Worm (Caenorhabditis elegans) whole organism, L3 larva: ENCODE measurements around the gene srt-43.

Experiments
- R02D3.7 ChIP-seq: fragments of 150-350 bp; optimal IDR thresholded peaks from 2 replicates; lab custom pipeline; 2014; ENCODE audit warnings: missing biosample characterization, missing genetic modification characterization
- ZK546.5 ChIP-seq: sonication (generic microtip); optimal IDR thresholded peaks from 2 replicates; lab custom pipeline; 2017; ENCODE audit warnings: missing biosample characterization, missing genetic modification characterization
- aly-2 ChIP-seq: fragments of 150-350 bp; optimal IDR thresholded peaks from 2 replicates; lab custom pipeline; 2014; ENCODE audit warnings: missing biosample characterization, missing genetic modification characterization
- ama-1 ChIP-seq: fragments of 150-350 bp; optimal IDR thresholded peaks from 2 replicates; lab custom pipeline; 2018
- ceh-28 ChIP-seq: fragments of 150-350 bp; optimal IDR thresholded peaks from 2 replicates; lab custom pipeline; 2014; ENCODE audit warnings: missing biosample characterization, missing genetic modification reagents, missing genetic modification characterization
- ceh-82 ChIP-seq: fragments of 150-350 bp; optimal IDR thresholded peaks from 2 replicates; lab custom pipeline; 2014; ENCODE audit warnings: missing biosample characterization, missing genetic modification characterization
- elt-1 ChIP-seq: fragments of 150-350 bp; optimal IDR thresholded peaks from 2 replicates; lab custom pipeline; 2014; ENCODE audit warnings: missing biosample characterization, missing genetic modification characterization
- elt-2 ChIP-seq: sonication (generic microtip); optimal IDR thresholded peaks from 2 replicates; lab custom pipeline; 2016; ENCODE audit warnings: missing genetic modification reagents, mild to moderate bottlenecking, missing genetic modification characterization, missing compliant biosample characterization
- elt-3 ChIP-seq, 3 experiments: fragments of 150-350 bp in 1 of 3; sonication (generic microtip) in 2 of 3; optimal IDR thresholded peaks; 2 replicates in 2 of 3; 4 replicates in 1 of 3; lab custom pipeline; 2014 to 2017; ENCODE audit warnings: missing biosample characterization in 3 of 3, missing genetic modification characterization in 3 of 3
- eor-1 ChIP-seq, 2 experiments: fragments of 150-350 bp; optimal IDR thresholded peaks; 2 replicates each; lab custom pipeline; 2014 to 2018; ENCODE audit warnings: missing biosample characterization in 2 of 2, missing genetic modification characterization in 2 of 2
- fkh-10 ChIP-seq: sonication (generic microtip); optimal IDR thresholded peaks from 2 replicates; lab custom pipeline; 2017; ENCODE audit warnings: missing biosample characterization, missing genetic modification reagents, missing genetic modification characterization
- fos-1 ChIP-seq: fragments of 150-350 bp; optimal IDR thresholded peaks from 2 replicates; lab custom pipeline; 2014; ENCODE audit warnings: missing biosample characterization, missing genetic modification characterization
- jun-1 ChIP-seq: fragments of 150-350 bp; optimal IDR thresholded peaks from 2 replicates; lab custom pipeline; 2014; ENCODE audit warnings: missing biosample characterization, missing genetic modification reagents, missing genetic modification characterization
- lin-15B ChIP-seq: fragments of 150-350 bp; optimal IDR thresholded peaks from 2 replicates; lab custom pipeline; 2014; ENCODE audit warnings: missing biosample characterization, missing genetic modification characterization
- lin-39 ChIP-seq: fragments of 150-350 bp; optimal IDR thresholded peaks from 2 replicates; lab custom pipeline; 2018; ENCODE audit warnings: missing biosample characterization, missing genetic modification reagents, missing genetic modification characterization
- lsy-12 ChIP-seq: sonication (generic microtip); optimal IDR thresholded peaks from 2 replicates; lab custom pipeline; 2016; ENCODE audit warnings: mild to moderate bottlenecking, missing genetic modification characterization, missing compliant biosample characterization
- nfya-1 ChIP-seq: sonication (generic microtip); optimal IDR thresholded peaks from 2 replicates; lab custom pipeline; 2017; ENCODE audit warnings: missing genetic modification characterization, mild to moderate bottlenecking, missing compliant biosample characterization, antibody characterized with exemption, moderate library complexity; ENCODE audit not compliant: insufficient read depth
- nhr-11 ChIP-seq: fragments of 150-350 bp; optimal IDR thresholded peaks from 2 replicates; lab custom pipeline; 2014; ENCODE audit warnings: missing biosample characterization, missing genetic modification characterization
- nhr-23 ChIP-seq: fragments of 150-350 bp; optimal IDR thresholded peaks from 2 replicates; lab custom pipeline; 2014; ENCODE audit warnings: missing biosample characterization, missing genetic modification reagents, missing genetic modification characterization
- nhr-67 ChIP-seq: fragments of 150-350 bp; optimal IDR thresholded peaks from 2 replicates; lab custom pipeline; 2014; ENCODE audit warnings: missing biosample characterization, missing genetic modification characterization
- nhr-76 ChIP-seq: fragments of 150-350 bp; sonication (generic microtip); optimal IDR thresholded peaks from 5 replicates; lab custom pipeline; 2014; ENCODE audit warnings: missing biosample characterization, missing genetic modification characterization
- nhr-77 ChIP-seq: fragments of 150-350 bp; optimal IDR thresholded peaks from 2 replicates; lab custom pipeline; 2014; ENCODE audit warnings: missing biosample characterization, missing genetic modification characterization
- pha-4 ChIP-seq: fragments of 150-350 bp; optimal IDR thresholded peaks from 2 replicates; lab custom pipeline; 2014; ENCODE audit warnings: missing biosample characterization, missing genetic modification reagents, missing genetic modification characterization
- pqm-1 ChIP-seq: fragments of 150-350 bp; optimal IDR thresholded peaks from 2 replicates; lab custom pipeline; 2017; ENCODE audit warnings: missing biosample characterization, missing genetic modification characterization, inconsistent platforms
- skn-1 ChIP-seq: fragments of 150-350 bp; optimal IDR thresholded peaks from 2 replicates; lab custom pipeline; 2014; ENCODE audit warnings: missing biosample characterization, missing genetic modification characterization
- snpc-4 ChIP-seq: fragments of 150-350 bp; optimal IDR thresholded peaks from 2 replicates; lab custom pipeline; 2014; ENCODE audit warnings: missing biosample characterization, missing genetic modification characterization
- tbx-2 ChIP-seq: sonication (generic microtip); optimal IDR thresholded peaks from 2 replicates; lab custom pipeline; 2016; ENCODE audit warnings: mild to moderate bottlenecking, missing genetic modification characterization, missing compliant biosample characterization
- unc-39 ChIP-seq: sonication (generic microtip); optimal IDR thresholded peaks from 4 replicates; lab custom pipeline; 2017; ENCODE audit warnings: missing biosample characterization, missing genetic modification characterization
- ztf-11 ChIP-seq: fragments of 150-350 bp; optimal IDR thresholded peaks from 2 replicates; lab custom pipeline; 2014; ENCODE audit warnings: missing biosample characterization, missing genetic modification characterization
- ztf-4 ChIP-seq: fragments of 150-350 bp; optimal IDR thresholded peaks from 2 replicates; lab custom pipeline; 2014; ENCODE audit warnings: missing biosample characterization, missing genetic modification characterization

srt-43 gene

DNA sequence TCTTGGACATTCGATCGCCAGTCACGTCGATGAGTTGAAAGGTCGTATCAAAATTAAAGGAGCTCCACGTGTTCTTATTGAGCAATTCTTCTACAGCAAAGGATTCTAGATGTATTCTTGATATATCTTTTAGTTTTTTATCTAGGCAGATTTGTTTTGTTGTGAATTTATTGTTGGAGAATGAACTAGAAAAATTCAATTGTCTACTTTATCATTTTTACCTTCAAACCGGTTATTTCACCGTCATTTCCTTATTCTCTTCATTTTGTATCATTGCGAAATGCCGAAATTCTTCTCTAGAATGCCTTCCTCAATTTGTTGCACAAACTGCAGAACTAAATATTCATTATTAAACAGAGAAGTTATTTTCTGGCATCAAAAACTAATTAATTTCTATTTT lies 39.8 kb upstream of the srt-43 start, which contains the start of gene R11D1.10:
TSS of gene R11D1.10 (plus strand) at position 301 of the 400 bp plus-strand sequence.
- TF ChIP-seq ceh-28 (tag; lab: Kevin White, UChicago): no peak
- no peak for TF ChIP-seq fkh-10 (GFP tag; lab: Kevin White, UChicago)
- TF ChIP-seq snpc-4 (tag; lab: Kevin White, UChicago): no peak
- TF ChIP-seq nhr-23 (tag; lab: Kevin White, UChicago): no peak
- no peak for TF ChIP-seq nhr-76 (tag; lab: Kevin White, UChicago)
- no peak for TF ChIP-seq nhr-67 (tag; lab: Kevin White, UChicago)

ce11 chrV:12732734-12733133 lies 36.3 kb upstream of the srt-43 start:
- no peak for TF ChIP-seq lin-15B
- TF ChIP-seq elt-2: peak; percentile 87
- peak; percentile 23 for TF ChIP-seq pha-4
- TF ChIP-seq elt-1 (tag; lab: Kevin White, UChicago): no peak
- no peak for TF ChIP-seq tbx-2 (tag; lab: Kevin White, UChicago)
- peak; percentile 77 for TF ChIP-seq pqm-1 (tag; lab: Kevin White, UChicago)

DNA sequence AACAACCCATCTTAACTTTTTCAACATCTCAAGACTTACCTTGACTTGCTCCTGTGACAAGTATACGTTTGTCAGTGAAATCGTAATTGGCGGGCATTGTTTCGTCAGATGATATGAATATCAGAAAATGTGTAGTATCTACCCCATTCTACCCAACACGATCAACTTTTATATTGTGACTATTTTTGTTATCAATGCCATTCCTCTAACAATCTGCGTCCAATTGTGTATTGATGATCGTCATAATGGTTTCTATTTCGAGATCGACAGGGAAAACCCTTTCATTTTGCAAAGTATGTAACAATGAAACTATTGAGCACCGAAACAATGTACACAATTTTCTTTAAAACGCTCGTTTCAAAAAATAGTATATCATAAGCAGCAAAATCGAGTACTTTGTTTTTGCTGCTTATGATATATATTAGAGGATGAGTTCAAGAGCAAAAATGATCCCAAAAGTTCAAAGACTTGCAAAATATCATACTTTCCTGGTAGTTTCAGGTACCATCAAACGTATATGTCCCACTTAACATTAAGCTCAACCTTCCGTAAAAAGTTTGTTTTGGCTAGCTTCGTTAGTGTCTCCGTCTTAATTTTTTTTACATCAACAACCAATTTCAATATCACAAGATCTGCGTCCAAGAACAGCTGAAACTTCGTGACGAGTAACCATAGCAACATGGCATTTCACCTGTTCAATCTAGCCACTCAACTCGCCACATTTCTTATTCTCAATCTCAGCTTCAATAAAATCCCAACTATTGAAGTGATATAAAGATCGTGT lies 35.4 kb upstream of the srt-43 start, which contains the start of the genes dhs-21 and xbx-9:
TSS of gene dhs-21 (minus strand) at position 181 of the 784 bp plus-strand sequence.
TSS of gene xbx-9 (plus strand) at position 734 of the 784 bp plus-strand sequence.
- no peak for TF ChIP-seq nhr-11 (tag; lab: Kevin White, UChicago)
- peak; percentile 79 for TF ChIP-seq elt-2
- peak; percentile 86 for TF ChIP-seq pqm-1 (tag; lab: Kevin White, UChicago)
- TF ChIP-seq jun-1 (tag; lab: Kevin White, UChicago): peak; percentile 54
- no peak for TF ChIP-seq eor-1 (tag; optimal IDR thresholded peaks at IDR 0.05; lab: Kevin White, UChicago)
- peak; percentile 12 for TF ChIP-seq pha-4
- TF ChIP-seq elt-3 (tag; optimal IDR thresholded peaks at IDR 0.05; lab: Kevin White, UChicago): peak in 1 of 3 experiments; percentile 26
- no peak for TF ChIP-seq ztf-4 (tag; lab: Kevin White, UChicago)
- no peak for TF ChIP-seq unc-39

DNA sequence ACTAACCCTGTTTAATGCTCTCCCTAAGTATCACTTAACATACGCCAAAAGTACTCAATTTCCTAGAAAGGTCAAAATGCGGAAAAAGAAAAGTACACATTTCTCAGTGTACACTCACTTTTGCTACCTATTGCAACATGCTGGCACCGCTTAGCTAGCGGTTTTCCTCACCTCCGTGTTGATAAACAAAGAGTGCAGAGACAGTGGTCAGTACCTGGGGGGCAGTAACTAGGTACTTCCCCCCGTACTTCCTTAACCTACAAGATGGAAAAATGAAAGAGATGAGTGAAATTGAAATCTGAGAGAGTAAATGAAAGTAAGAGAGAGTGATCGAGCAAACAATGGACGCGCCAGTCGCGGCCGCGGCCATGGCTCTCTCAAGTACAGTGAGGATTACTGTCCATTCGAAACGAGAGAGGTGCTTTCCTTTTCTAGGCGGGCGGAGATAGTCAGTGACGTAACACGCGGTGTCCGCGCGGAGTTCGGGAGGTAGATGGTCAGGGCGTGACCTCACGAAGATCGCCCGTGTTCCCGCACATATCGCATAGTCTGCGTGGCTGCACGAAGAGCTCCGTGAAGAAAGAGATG lies 32.8 kb upstream of the srt-43 start, which contains the start of gene cky-1:
TSS of gene cky-1 (plus strand) at position 538 of the 588 bp plus-strand sequence.
- TF ChIP-seq ama-1 (lab: Kevin White, UChicago): no peak
- peak; percentile 19 for TF ChIP-seq pha-4
- TF ChIP-seq ztf-11 (tag; lab: Kevin White, UChicago): no peak

DNA sequence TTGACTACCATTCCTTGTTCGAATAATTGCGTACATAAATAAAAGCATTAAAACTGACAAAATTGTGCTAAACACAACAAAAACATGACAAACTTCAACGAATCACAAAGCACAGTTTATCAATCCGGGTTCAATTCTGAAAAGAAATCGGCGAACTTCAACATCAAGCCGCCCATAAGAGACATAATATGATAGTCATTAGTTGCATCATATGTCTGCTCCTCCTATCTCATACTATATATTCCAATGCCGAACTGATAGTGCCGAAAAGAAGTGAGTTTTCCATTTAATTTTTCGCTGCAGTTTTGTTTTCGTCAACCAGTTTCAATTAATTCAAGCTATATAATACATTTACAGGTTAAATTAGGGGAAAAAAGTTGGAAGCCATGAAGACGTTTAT lies 27.4 kb upstream of the srt-43 start, which contains the start of gene hrg-7:
TSS of gene hrg-7 (plus strand) at position 358 of the 400 bp plus-strand sequence.
- TF ChIP-seq R02D3.7 (no peak), skn-1 (peak; percentile 62), aly-2 (tag; lab: Kevin White, UChicago) (no peak), ZK546.5 (tag; lab: Kevin White, UChicago) (no peak), nfya-1 (tag; lab: Kevin White, UChicago) (no peak), ztf-11 (tag; lab: Kevin White, UChicago) (no peak), lin-15B (no peak), nhr-77 (tag; lab: Kevin White, UChicago) (no peak), fos-1 (tag; lab: Kevin White, UChicago) (no peak), snpc-4 (tag; lab: Kevin White, UChicago) (no peak), elt-1 (tag; lab: Kevin White, UChicago) (no peak), elt-2 (peak; percentile 95), tbx-2 (tag; lab: Kevin White, UChicago) (no peak), ceh-82 (no peak), lsy-12 (no peak), lin-39 (tag; lab: Kevin White, UChicago) (no peak)
